Worm (Caenorhabditis elegans) whole organism, young adult: ENCODE measurements around the gene vang-1.

Experiments used
- Y67H2A.10 ChIP-seq: fragments of 200-800 bp; sonication (Bioruptor generic); conservative IDR thresholded peaks from 2 replicates; pipeline ENCODE4 v1.3.6; 2022; ENCODE audit warnings: missing genetic modification reagents, missing genetic modification characterization, missing compliant biosample characterization
- ceh-58 ChIP-seq: fragments of 200-800 bp; sonication (Bioruptor generic); IDR thresholded peaks from 2 replicates; pipeline ENCODE4 v1.3.6; 2022; ENCODE audit warnings: missing genetic modification characterization, missing compliant biosample characterization
- dpl-1 ChIP-seq: fragments of 150-350 bp; optimal IDR thresholded peaks from 2 replicates; lab custom pipeline; 2014; ENCODE audit warnings: missing biosample characterization, missing genetic modification reagents, missing genetic modification characterization
- ets-4 ChIP-seq: fragments of 200-800 bp; sonication (Bioruptor generic); optimal IDR thresholded peaks from 2 replicates; lab custom pipeline; 2018; ENCODE audit warnings: mild to moderate bottlenecking, missing genetic modification characterization, missing compliant biosample characterization
- let-607 ChIP-seq, 2 experiments: fragments of 200-800 bp in 1 of 2; sonication (Bioruptor generic) in 1 of 2; sonication (generic microtip) in 1 of 2; optimal IDR thresholded peaks; 2 replicates each; lab custom pipeline; 2016 to 2018; ENCODE audit warnings: mild to moderate bottlenecking in 2 of 2, missing compliant biosample characterization in 2 of 2, missing genetic modification characterization in 2 of 2, moderate library complexity in 2 of 2, missing genotype in 1 of 2
- unc-130 ChIP-seq: sonication (generic microtip); optimal IDR thresholded peaks from 2 replicates; lab custom pipeline; 2016; ENCODE audit warnings: missing genetic modification reagents, missing genetic modification characterization, missing compliant biosample characterization

DNA sequence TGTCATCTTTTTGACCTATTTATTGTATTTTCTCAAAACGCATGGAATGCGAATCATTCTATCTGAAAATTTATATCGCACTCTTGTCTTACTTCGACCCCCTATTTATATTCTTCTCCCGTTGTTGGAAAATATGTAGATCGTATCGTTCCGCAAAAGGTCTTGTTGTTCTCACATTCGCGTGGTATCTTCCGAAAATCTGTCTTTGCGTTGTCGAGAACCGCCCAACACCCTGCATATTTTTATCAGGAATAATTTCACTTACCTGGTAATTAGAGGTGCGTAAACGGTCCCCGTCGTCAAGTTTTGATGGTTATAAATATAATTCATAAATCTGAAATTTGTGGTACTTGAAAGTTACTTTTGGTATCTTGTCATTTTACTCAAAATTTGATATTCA lies 17.2 kb downstream of the vang-1 start:
- TF ChIP-seq ceh-58, result no peak
- no peak for TF ChIP-seq Y67H2A.10 (GFP tag; lab: Robert Waterston, UW)
- no peak for TF ChIP-seq unc-130
- no peak for TF ChIP-seq ets-4 (GFP tag; lab: Kevin White, UChicago)
- TF ChIP-seq dpl-1 (GFP tag; lab: Kevin White, UChicago), result no peak
- TF ChIP-seq let-607 (tag; optimal IDR thresholded peaks at IDR 0.05; lab: Kevin White, UChicago), result no peak
